Worm (Caenorhabditis elegans) whole organism, late embryonic: ENCODE results near the gene lrpr-1.

Experiments used
- ahr-1 ChIP-seq: sonication (generic microtip); optimal IDR thresholded peaks from 2 replicates; lab custom pipeline; 2016; ENCODE audit warnings: missing genetic modification characterization, missing compliant biosample characterization
- ceh-18 ChIP-seq: sonication (generic microtip); optimal IDR thresholded peaks from 2 replicates; lab custom pipeline; 2016; ENCODE audit warnings: missing genetic modification characterization, missing compliant biosample characterization
- ceh-2 ChIP-seq: sonication (generic microtip); optimal IDR thresholded peaks from 2 replicates; lab custom pipeline; 2016; ENCODE audit warnings: missing genotype, missing genetic modification characterization, missing compliant biosample characterization
- dve-1 ChIP-seq: sonication (generic microtip); optimal IDR thresholded peaks from 2 replicates; lab custom pipeline; 2017; ENCODE audit warnings: antibody characterized with exemption, mild to moderate bottlenecking, missing genetic modification characterization, missing compliant biosample characterization
- ets-4 ChIP-seq: sonication (generic microtip); optimal IDR thresholded peaks from 2 replicates; lab custom pipeline; 2016; ENCODE audit warnings: missing genetic modification characterization, missing compliant biosample characterization
- fkh-10 ChIP-seq: fragments of 150-350 bp; optimal IDR thresholded peaks from 2 replicates; lab custom pipeline; 2014; ENCODE audit warnings: missing biosample characterization, missing genetic modification reagents, missing genetic modification characterization
- hlh-13 ChIP-seq: fragments of 200-800 bp; sonication (Bioruptor generic); optimal IDR thresholded peaks from 2 replicates; lab custom pipeline; 2018; ENCODE audit warnings: mild to moderate bottlenecking, missing genetic modification characterization, missing compliant biosample characterization
- hlh-15 ChIP-seq: sonication (generic microtip); optimal IDR thresholded peaks from 2 replicates; lab custom pipeline; 2016; ENCODE audit warnings: missing genetic modification characterization, missing compliant biosample characterization
- mec-3 ChIP-seq: sonication (generic microtip); optimal IDR thresholded peaks from 2 replicates; lab custom pipeline; 2016; ENCODE audit warnings: borderline replicate concordance, missing genetic modification characterization, missing compliant biosample characterization
- npax-4 ChIP-seq: sonication (generic microtip); optimal IDR thresholded peaks from 2 replicates; lab custom pipeline; 2016; ENCODE audit warnings: missing genetic modification characterization, missing compliant biosample characterization
- rnt-1 ChIP-seq: sonication (generic microtip); optimal IDR thresholded peaks from 2 replicates; lab custom pipeline; 2016; ENCODE audit warnings: missing genetic modification characterization, missing compliant biosample characterization
- syd-9 ChIP-seq: sonication (generic microtip); optimal IDR thresholded peaks from 2 replicates; lab custom pipeline; 2016; ENCODE audit warnings: mild to moderate bottlenecking, missing genetic modification characterization, moderate library complexity, missing compliant biosample characterization

Gene lrpr-1

ce11 chrV:5869227-5869626, 48.5 kb downstream of the lrpr-1 start, which contains the start of gene F26F12.4:
Gene F26F12.4, minus strand, starts transcription at chrV:5869327.
- no peak for TF ChIP-seq dve-1
- no peak for TF ChIP-seq fkh-10 (GFP tag; lab: Kevin White, UChicago)
- TF ChIP-seq mec-3 = no peak
- TF ChIP-seq hlh-13 = no peak
- no peak for TF ChIP-seq syd-9
- no peak for TF ChIP-seq ceh-18
- no peak for TF ChIP-seq ceh-2
- TF ChIP-seq ahr-1 = no peak
- TF ChIP-seq ets-4 (tag; lab: Kevin White, UChicago) = no peak
- no peak for TF ChIP-seq npax-4 (tag; lab: Kevin White, UChicago)

ce11 chrV:5865085-5865484, 52.6 kb downstream of the lrpr-1 start, which contains the start of gene F26F12.5:
Gene F26F12.5, minus strand, starts transcription at chrV:5865185.
- no peak for TF ChIP-seq rnt-1 (tag; lab: Kevin White, UChicago)
- no peak for TF ChIP-seq hlh-15 (tag; lab: Kevin White, UChicago)
- TF ChIP-seq, all 69 proteins: peak for 0
